Worm (Caenorhabditis elegans) whole organism, young adult: ENCODE results near the gene tor-2.
A peak's percentile ranks its signal among the peaks of the same experiment; 100 is the strongest.

Experiments
- B0019.2 ChIP-seq: fragments of 200-800 bp; sonication (Bioruptor generic); conservative IDR thresholded peaks from 2 replicates; pipeline ENCODE4 v1.3.6; 2022; ENCODE audit warnings: missing genetic modification reagents, missing genetic modification characterization, missing compliant biosample characterization
- D2030.7 ChIP-seq: fragments of 200-800 bp; sonication (Bioruptor generic); IDR thresholded peaks from 2 replicates; pipeline ENCODE4 v1.3.6; 2022; ENCODE audit warnings: missing genetic modification reagents, missing genetic modification characterization, missing compliant biosample characterization
- F37B4.10 ChIP-seq: fragments of 200-800 bp; sonication (Bioruptor generic); IDR thresholded peaks from 2 replicates; pipeline ENCODE4 v1.3.6; 2022; ENCODE audit warnings: missing genetic modification characterization, missing compliant biosample characterization
- F49E8.2 ChIP-seq: sonication (generic microtip); optimal IDR thresholded peaks from 3 replicates; lab custom pipeline; 2017; ENCODE audit warnings: missing genetic modification characterization, mild to moderate bottlenecking, missing compliant biosample characterization, antibody characterized with exemption, moderate library complexity; ENCODE audit not compliant: insufficient read depth
- F55B11.4 ChIP-seq: sonication (generic microtip); optimal IDR thresholded peaks from 2 replicates; lab custom pipeline; 2016; ENCODE audit warnings: missing compliant biosample characterization, missing genetic modification characterization, borderline replicate concordance; ENCODE audit not compliant: insufficient read depth
- Y67H2A.10 ChIP-seq: fragments of 200-800 bp; sonication (Bioruptor generic); conservative IDR thresholded peaks from 2 replicates; pipeline ENCODE4 v1.3.6; 2022; ENCODE audit warnings: missing genetic modification reagents, missing genetic modification characterization, missing compliant biosample characterization
- Y95B8A.8 ChIP-seq: fragments of 200-800 bp; sonication (Bioruptor generic); IDR thresholded peaks from 2 replicates; pipeline ENCODE4 v1.3.6; 2022; ENCODE audit warnings: missing genetic modification reagents, missing genetic modification characterization, missing compliant biosample characterization
- akir-1 ChIP-seq: fragments of 200-800 bp; sonication (Bioruptor generic); optimal IDR thresholded peaks from 2 replicates; lab custom pipeline; 2018; ENCODE audit warnings: mild to moderate bottlenecking, missing genetic modification characterization, moderate library complexity, missing compliant biosample characterization
- ama-1 ChIP-seq, 3 experiments: fragments of 150-350 bp in 1 of 3; sonication (generic microtip) in 2 of 3; optimal IDR thresholded peaks; 2 replicates each; lab custom pipeline; 2014 to 2018; ENCODE audit warnings: missing biosample characterization in 2 of 3, missing genetic modification characterization in 2 of 3, missing genetic modification reagents in 2 of 3
- atf-7 ChIP-seq: sonication (generic microtip); optimal IDR thresholded peaks from 2 replicates; lab custom pipeline; 2017; ENCODE audit warnings: mild to moderate bottlenecking, missing genetic modification characterization, missing compliant biosample characterization
- athp-1 ChIP-seq: sonication (generic microtip); optimal IDR thresholded peaks from 2 replicates; lab custom pipeline; 2017; ENCODE audit warnings: mild to moderate bottlenecking, missing genetic modification characterization, missing compliant biosample characterization
- attf-3 ChIP-seq: fragments of 200-800 bp; sonication (Bioruptor generic); conservative IDR thresholded peaks from 2 replicates; pipeline ENCODE4 v1.3.6; 2022; ENCODE audit warnings: missing genetic modification reagents, missing genetic modification characterization, missing compliant biosample characterization
- attf-6 ChIP-seq: fragments of 200-800 bp; sonication (Bioruptor generic); IDR thresholded peaks from 2 replicates; pipeline ENCODE4 v1.3.6; 2022; ENCODE audit warnings: missing genetic modification reagents, missing genetic modification characterization, missing compliant biosample characterization
- bed-2 ChIP-seq: fragments of 200-800 bp; sonication (Bioruptor generic); IDR thresholded peaks from 2 replicates; pipeline ENCODE4 v1.3.6; 2022; ENCODE audit warnings: missing genetic modification reagents, missing genetic modification characterization, missing compliant biosample characterization
- cebp-2 ChIP-seq: fragments of 200-800 bp; sonication (Bioruptor generic); IDR thresholded peaks from 2 replicates; pipeline ENCODE4 v1.3.6; 2022; ENCODE audit warnings: missing genetic modification characterization, missing compliant biosample characterization
- ceh-79 ChIP-seq: sonication (generic microtip); optimal IDR thresholded peaks from 2 replicates; lab custom pipeline; 2017; ENCODE audit warnings: mild to moderate bottlenecking, missing genetic modification characterization, missing compliant biosample characterization
- egl-44 ChIP-seq: fragments of 200-800 bp; sonication (Bioruptor generic); IDR thresholded peaks from 2 replicates; pipeline ENCODE4 v1.3.6; 2022; ENCODE audit warnings: missing genetic modification reagents, missing genetic modification characterization, missing compliant biosample characterization
- hlh-12 ChIP-seq: sonication (generic microtip); optimal IDR thresholded peaks from 2 replicates; lab custom pipeline; 2016; ENCODE audit warnings: missing genetic modification characterization, missing compliant biosample characterization
- hrde-1 ChIP-seq: sonication (generic microtip); optimal IDR thresholded peaks from 2 replicates; lab custom pipeline; 2016; ENCODE audit warnings: missing genetic modification characterization, mild to moderate bottlenecking, missing compliant biosample characterization, moderate library complexity, missing genotype, missing genetic modification reagents, borderline replicate concordance
- lag-1 ChIP-seq: fragments of 200-800 bp; sonication (Bioruptor generic); IDR thresholded peaks from 2 replicates; pipeline ENCODE4 v1.3.6; 2022; ENCODE audit warnings: missing genetic modification reagents, missing genetic modification characterization, missing compliant biosample characterization
- let-607 ChIP-seq, 2 experiments: fragments of 200-800 bp in 1 of 2; sonication (Bioruptor generic) in 1 of 2; sonication (generic microtip) in 1 of 2; optimal IDR thresholded peaks; 2 replicates each; lab custom pipeline; 2016 to 2018; ENCODE audit warnings: mild to moderate bottlenecking in 2 of 2, missing compliant biosample characterization in 2 of 2, missing genetic modification characterization in 2 of 2, moderate library complexity in 2 of 2, missing genotype in 1 of 2
- nhr-179 ChIP-seq: sonication (generic microtip); optimal IDR thresholded peaks from 2 replicates; lab custom pipeline; 2016; ENCODE audit warnings: mild to moderate bottlenecking, missing genetic modification characterization, missing compliant biosample characterization
- nhr-27 ChIP-seq: fragments of 200-800 bp; sonication (Bioruptor generic); optimal IDR thresholded peaks from 2 replicates; lab custom pipeline; 2018; ENCODE audit warnings: mild to moderate bottlenecking, missing genetic modification characterization, moderate library complexity, missing compliant biosample characterization
- nhr-90 ChIP-seq: sonication (generic microtip); optimal IDR thresholded peaks from 2 replicates; lab custom pipeline; 2016; ENCODE audit warnings: missing genotype, mild to moderate bottlenecking, missing genetic modification characterization, missing compliant biosample characterization
- pbrm-1 ChIP-seq: fragments of 200-800 bp; sonication (Bioruptor generic); IDR thresholded peaks from 2 replicates; pipeline ENCODE4 v1.3.6; 2022; ENCODE audit warnings: missing genetic modification reagents, missing genetic modification characterization, missing compliant biosample characterization
- pha-4 ChIP-seq: fragments of 150-350 bp; sonication (generic microtip); optimal IDR thresholded peaks from 2 replicates; lab custom pipeline; 2014; ENCODE audit warnings: missing biosample characterization, missing genetic modification reagents, missing genetic modification characterization
- rcor-1 ChIP-seq: fragments of 200-800 bp; sonication (Bioruptor generic); IDR thresholded peaks from 2 replicates; pipeline ENCODE4 v1.3.6; 2022; ENCODE audit warnings: missing genetic modification reagents, missing genetic modification characterization, missing compliant biosample characterization
- rec-8 ChIP-seq, 2 experiments: sonication (generic microtip); optimal IDR thresholded peaks; 2 replicates each; lab custom pipeline; 2016; ENCODE audit warnings: mild to moderate bottlenecking in 2 of 2, missing genetic modification characterization in 2 of 2, missing genetic modification reagents in 2 of 2, missing genotype in 2 of 2, missing biosample characterization in 1 of 2, missing compliant biosample characterization in 1 of 2, moderate library complexity in 1 of 2
- rpc-1 ChIP-seq, 2 experiments: fragments of 150-350 bp in 1 of 2; sonication (generic microtip) in 1 of 2; optimal IDR thresholded peaks; 2 replicates each; lab custom pipeline; 2014 to 2018; ENCODE audit warnings: missing biosample characterization in 1 of 2, missing genetic modification characterization in 1 of 2, missing genetic modification reagents in 1 of 2, missing genotype in 1 of 2
- snpc-4 ChIP-seq, 5 experiments: fragments of 150-350 bp in 1 of 5; sonication (generic microtip) in 4 of 5; optimal IDR thresholded peaks; 2 replicates each; lab custom pipeline; 2014 to 2018; ENCODE audit warnings: missing genetic modification characterization in 5 of 5, missing biosample characterization in 3 of 5, antibody characterized with exemption in 2 of 5, mild to moderate bottlenecking in 2 of 5, missing compliant biosample characterization in 2 of 5, missing genotype in 2 of 5, moderate library complexity in 2 of 5, missing genetic modification reagents in 1 of 5
- tlf-1 ChIP-seq: fragments of 200-800 bp; sonication (Bioruptor generic); optimal IDR thresholded peaks from 2 replicates; lab custom pipeline; 2018; ENCODE audit warnings: mild to moderate bottlenecking, missing genetic modification characterization, missing compliant biosample characterization
- xnd-1 ChIP-seq: sonication (generic microtip); optimal IDR thresholded peaks from 2 replicates; lab custom pipeline; 2016; ENCODE audit warnings: missing genotype, missing genetic modification reagents, missing genetic modification characterization, missing compliant biosample characterization
- ztf-25 ChIP-seq: fragments of 200-800 bp; sonication (Bioruptor generic); IDR thresholded peaks from 2 replicates; pipeline ENCODE4 v1.3.6; 2022; ENCODE audit warnings: missing genetic modification reagents, missing genetic modification characterization, missing compliant biosample characterization

Gene tor-2

ce11 chrIV:13941640-13942039 lies 42.3 kb downstream of the tor-2 start:
- no peak for TF ChIP-seq pbrm-1 (GFP tag; lab: Robert Waterston, UW)
- TF ChIP-seq F37B4.10 (GFP tag; lab: Robert Waterston, UW), result no peak
- TF ChIP-seq snpc-4 (GFP tag; optimal IDR thresholded peaks at IDR 0.05; lab: Kevin White, UChicago), result no peak
- peak in 2 of 4 experiments; percentile 20 to 60 for TF ChIP-seq snpc-4 (tag; optimal IDR thresholded peaks at IDR 0.05; lab: Kevin White, UChicago)
- no peak for TF ChIP-seq ama-1 (optimal IDR thresholded peaks at IDR 0.05; lab: Kevin White, UChicago)
- no peak for TF ChIP-seq ama-1 (GFP tag; optimal IDR thresholded peaks at IDR 0.05; lab: Kevin White, UChicago)
- no peak for TF ChIP-seq hlh-12 (tag; lab: Kevin White, UChicago)
- TF ChIP-seq atf-7 (tag; lab: Kevin White, UChicago), result no peak
- no peak for TF ChIP-seq ceh-79 (tag; lab: Kevin White, UChicago)
- TF ChIP-seq attf-6, result peak; percentile 72
- TF ChIP-seq xnd-1 (tag; lab: Kevin White, UChicago), result no peak
- no peak for TF ChIP-seq rpc-1 (optimal IDR thresholded peaks at IDR 0.05; lab: Kevin White, UChicago)
- TF ChIP-seq rpc-1 (tag; optimal IDR thresholded peaks at IDR 0.05; lab: Kevin White, UChicago), result no peak
- TF ChIP-seq let-607 (tag; optimal IDR thresholded peaks at IDR 0.05; lab: Kevin White, UChicago), result no peak
- TF ChIP-seq hrde-1, result no peak

ce11 chrIV:13940847-13941246 lies 43.1 kb downstream of the tor-2 start:
- no peak for TF ChIP-seq D2030.7 (GFP tag; lab: Robert Waterston, UW)
- no peak for TF ChIP-seq cebp-2 (GFP tag; lab: Robert Waterston, UW)
- TF ChIP-seq rec-8 (tag; optimal IDR thresholded peaks at IDR 0.05; lab: Kevin White, UChicago), result no peak
- TF ChIP-seq athp-1 (tag; lab: Kevin White, UChicago), result no peak
- no peak for TF ChIP-seq ceh-79 (tag; lab: Kevin White, UChicago)

ce11 chrIV:13934086-13934485 lies 49.9 kb downstream of the tor-2 start, which contains the start of gene Y37A1A.4:
Gene Y37A1A.4, plus strand, starts transcription at chrIV:13934386.
- TF ChIP-seq attf-3 (GFP tag; lab: Robert Waterston, UW), result no peak
- no peak for TF ChIP-seq egl-44
- TF ChIP-seq Y95B8A.8 (GFP tag; lab: Robert Waterston, UW), result no peak
- TF ChIP-seq pha-4, result no peak
- TF ChIP-seq F49E8.2 (tag; lab: Kevin White, UChicago), result no peak
- no peak for TF ChIP-seq rpc-1 (optimal IDR thresholded peaks at IDR 0.05; lab: Kevin White, UChicago)
- TF ChIP-seq rpc-1 (tag; optimal IDR thresholded peaks at IDR 0.05; lab: Kevin White, UChicago), result no peak
- no peak for TF ChIP-seq akir-1 (GFP tag; lab: Kevin White, UChicago)
- TF ChIP-seq bed-2 (GFP tag; lab: Robert Waterston, UW), result no peak
- TF ChIP-seq F55B11.4 (tag; lab: Kevin White, UChicago), result no peak
- TF ChIP-seq nhr-27 (tag; lab: Kevin White, UChicago), result no peak
- TF ChIP-seq nhr-179 (tag; lab: Kevin White, UChicago), result no peak
- no peak for TF ChIP-seq Y67H2A.10 (GFP tag; lab: Robert Waterston, UW)
- TF ChIP-seq rcor-1 (GFP tag; lab: Robert Waterston, UW), result no peak
- TF ChIP-seq tlf-1 (GFP tag; lab: Kevin White, UChicago), result no peak
- TF ChIP-seq lag-1 (GFP tag; lab: Robert Waterston, UW), result no peak
- TF ChIP-seq B0019.2 (GFP tag; lab: Robert Waterston, UW), result no peak
- no peak for TF ChIP-seq nhr-90 (tag; lab: Kevin White, UChicago)
- TF ChIP-seq ztf-25 (GFP tag; lab: Robert Waterston, UW), result no peak
